Worm (Caenorhabditis elegans): ENCODE data around the gene Y37E11AL.2.

- TF ChIP-seq aly-2 (tag; optimal IDR thresholded peaks at IDR 0.05): no peak
- TF ChIP-seq nhr-90 (tag; optimal IDR thresholded peaks at IDR 0.05; ENCODE audit: poor library complexity): no peak
- TF ChIP-seq tbx-2 (tag; optimal IDR thresholded peaks at IDR 0.05): no peak
- no peak for TF ChIP-seq ces-1 (GFP tag; optimal IDR thresholded peaks at IDR 0.05)
- no peak for TF ChIP-seq nhr-76 (tag; optimal IDR thresholded peaks at IDR 0.05)
- no peak for TF ChIP-seq sup-37 (GFP tag; optimal IDR thresholded peaks at IDR 0.05)
- no peak for TF ChIP-seq blmp-1 (tag; optimal IDR thresholded peaks at IDR 0.05)
- TF ChIP-seq aha-1 (tag; optimal IDR thresholded peaks at IDR 0.05): no peak
- TF ChIP-seq nhr-28 (tag; optimal IDR thresholded peaks at IDR 0.05): no peak
- no peak for TF ChIP-seq unc-30 (tag; optimal IDR thresholded peaks at IDR 0.05)
Observed at ce11 chrIV:3733287-3733686, 35.0 kb downstream of the Y37E11AL.2 start.
